Worm (Caenorhabditis elegans) whole organism, mixed stage, embryonic: Measurements from ENCODE around the gene gos-28.

Experiments used
- blmp-1 ChIP-seq: fragments of 150-350 bp; optimal IDR thresholded peaks from 2 replicates; lab custom pipeline; 2014; ENCODE audit warnings: missing biosample characterization, missing genetic modification characterization
- ceh-43 ChIP-seq: fragments of 200-800 bp; sonication (Bioruptor generic); optimal IDR thresholded peaks from 2 replicates; lab custom pipeline; 2018; ENCODE audit warnings: mild to moderate bottlenecking, missing genetic modification characterization, moderate library complexity, missing compliant biosample characterization
- ceh-83 ChIP-seq: fragments of 200-800 bp; sonication (Bioruptor generic); optimal IDR thresholded peaks from 2 replicates; lab custom pipeline; 2018; ENCODE audit warnings: mild to moderate bottlenecking, missing genetic modification characterization, missing compliant biosample characterization
- ces-1 ChIP-seq: fragments of 150-350 bp; optimal IDR thresholded peaks from 2 replicates; lab custom pipeline; 2014; ENCODE audit warnings: missing biosample characterization, missing genetic modification reagents, missing genetic modification characterization
- drap-1 ChIP-seq: fragments of 200-800 bp; sonication (Bioruptor generic); optimal IDR thresholded peaks from 3 replicates; lab custom pipeline; 2018; ENCODE audit warnings: mild to moderate bottlenecking, missing genetic modification characterization, missing compliant biosample characterization
- elt-1 ChIP-seq: sonication (generic microtip); optimal IDR thresholded peaks from 2 replicates; lab custom pipeline; 2017; ENCODE audit warnings: missing genetic modification characterization, mild to moderate bottlenecking, missing compliant biosample characterization, antibody characterized with exemption, moderate library complexity, borderline replicate concordance; ENCODE audit not compliant: insufficient read depth
- elt-3 ChIP-seq: fragments of 150-350 bp; optimal IDR thresholded peaks from 2 replicates; lab custom pipeline; 2014; ENCODE audit warnings: missing biosample characterization, missing genetic modification characterization
- flh-1 ChIP-seq: fragments of 200-800 bp; sonication (Bioruptor generic); optimal IDR thresholded peaks from 2 replicates; lab custom pipeline; 2018; ENCODE audit warnings: mild to moderate bottlenecking, missing genetic modification characterization, moderate library complexity, missing compliant biosample characterization
- ham-2 ChIP-seq: fragments of 200-800 bp; sonication (Bioruptor generic); optimal IDR thresholded peaks from 2 replicates; lab custom pipeline; 2018; ENCODE audit warnings: mild to moderate bottlenecking, missing genetic modification characterization, missing compliant biosample characterization
- hlh-1 ChIP-seq: fragments of 150-350 bp; optimal IDR thresholded peaks from 2 replicates; lab custom pipeline; 2014; ENCODE audit warnings: missing biosample characterization, missing genetic modification reagents, missing genetic modification characterization
- lin-13 ChIP-seq: fragments of 150-350 bp; optimal IDR thresholded peaks from 2 replicates; lab custom pipeline; 2014; ENCODE audit warnings: missing biosample characterization, missing genetic modification characterization
- lsy-2 ChIP-seq: fragments of 150-350 bp; optimal IDR thresholded peaks from 2 replicates; lab custom pipeline; 2014; ENCODE audit warnings: missing biosample characterization, missing genetic modification characterization
- mab-5 ChIP-seq: fragments of 150-350 bp; optimal IDR thresholded peaks from 2 replicates; lab custom pipeline; 2014; ENCODE audit warnings: missing biosample characterization, missing genetic modification characterization
- mep-1 ChIP-seq: fragments of 150-350 bp; optimal IDR thresholded peaks from 2 replicates; lab custom pipeline; 2017; ENCODE audit warnings: missing biosample characterization, missing genetic modification reagents, missing genetic modification characterization, inconsistent platforms
- nhr-12 ChIP-seq: fragments of 150-350 bp; optimal IDR thresholded peaks from 2 replicates; lab custom pipeline; 2014; ENCODE audit warnings: missing biosample characterization, missing genetic modification characterization
- nhr-2 ChIP-seq: fragments of 150-350 bp; optimal IDR thresholded peaks from 2 replicates; lab custom pipeline; 2014; ENCODE audit warnings: missing biosample characterization, missing genetic modification characterization
- nhr-237 ChIP-seq: fragments of 150-350 bp; optimal IDR thresholded peaks from 2 replicates; lab custom pipeline; 2014; ENCODE audit warnings: missing biosample characterization, missing genetic modification characterization
- nhr-28 ChIP-seq: fragments of 150-350 bp; optimal IDR thresholded peaks from 2 replicates; lab custom pipeline; 2014; ENCODE audit warnings: missing biosample characterization, missing genetic modification characterization
- nhr-76 ChIP-seq: sonication (generic microtip); optimal IDR thresholded peaks from 2 replicates; lab custom pipeline; 2017; ENCODE audit warnings: missing biosample characterization, missing genetic modification characterization
- pha-4 ChIP-seq: fragments of 150-350 bp; optimal IDR thresholded peaks from 2 replicates; lab custom pipeline; 2018; ENCODE audit warnings: missing biosample characterization, missing genetic modification reagents, missing genetic modification characterization
- sem-2 ChIP-seq: fragments of 200-800 bp; sonication (Bioruptor generic); optimal IDR thresholded peaks from 2 replicates; lab custom pipeline; 2018; ENCODE audit warnings: mild to moderate bottlenecking, missing genetic modification characterization, missing compliant biosample characterization
- snpc-4 ChIP-seq: fragments of 150-350 bp; optimal IDR thresholded peaks from 2 replicates; lab custom pipeline; 2014; ENCODE audit warnings: missing biosample characterization, missing genetic modification characterization
- sptf-1 ChIP-seq: sonication (generic microtip); optimal IDR thresholded peaks from 2 replicates; lab custom pipeline; 2017; ENCODE audit warnings: mild to moderate bottlenecking, missing genetic modification characterization, moderate library complexity, missing compliant biosample characterization
- unc-120 ChIP-seq: sonication (generic microtip); optimal IDR thresholded peaks from 2 replicates; lab custom pipeline; 2017; ENCODE audit warnings: missing genetic modification characterization, missing compliant biosample characterization; ENCODE audit not compliant: poor library complexity, severe bottlenecking
- unc-39 ChIP-seq: fragments of 150-350 bp; optimal IDR thresholded peaks from 2 replicates; lab custom pipeline; 2014; ENCODE audit warnings: missing biosample characterization, missing genetic modification characterization
- unc-62 ChIP-seq: fragments of 150-350 bp; optimal IDR thresholded peaks from 2 replicates; lab custom pipeline; 2014; ENCODE audit warnings: missing biosample characterization, missing genetic modification reagents, missing genetic modification characterization
- zip-8 ChIP-seq: fragments of 150-350 bp; optimal IDR thresholded peaks from 2 replicates; lab custom pipeline; 2014; ENCODE audit warnings: missing biosample characterization, missing genetic modification characterization
- ztf-11 ChIP-seq: fragments of 150-350 bp; optimal IDR thresholded peaks from 2 replicates; lab custom pipeline; 2014; ENCODE audit warnings: missing biosample characterization, missing genetic modification characterization

Gene gos-28

ce11 chrIII:7383733-7384132, 34.8 kb upstream of the gos-28 start, which contains the start of gene tbp-1:
tbp-1 (plus strand) TSS chrIII:7384033.
- TF ChIP-seq flh-1 = no peak
- no peak for TF ChIP-seq ceh-83 (GFP tag; lab: Kevin White, UChicago)
- TF ChIP-seq lin-13 (tag; lab: Kevin White, UChicago) = no peak
- no peak for TF ChIP-seq drap-1 (GFP tag; lab: Kevin White, UChicago)
- TF ChIP-seq nhr-237 (tag; lab: Kevin White, UChicago) = no peak

ce11 chrIII:7381546-7382171, 32.7 kb upstream of the gos-28 start, which contains the start of the genes hmg-4 and T20B12.3:
hmg-4 (minus strand) TSS chrIII:7381596.
T20B12.3 (plus strand) TSS chrIII:7382115.
- TF ChIP-seq ceh-43 (GFP tag; lab: Kevin White, UChicago) = peak; percentile 16
- TF ChIP-seq lsy-2 = peak; percentile 94
- no peak for TF ChIP-seq unc-39 (tag; lab: Kevin White, UChicago)
- no peak for TF ChIP-seq zip-8 (tag; lab: Kevin White, UChicago)
- peak; percentile 64 for TF ChIP-seq ces-1 (GFP tag; lab: Kevin White, UChicago)
- TF ChIP-seq pha-4 (tag; lab: Kevin White, UChicago) = peak; percentile 16
- TF ChIP-seq nhr-76 (tag; lab: Kevin White, UChicago) = no peak
- no peak for TF ChIP-seq unc-120 (tag; lab: Kevin White, UChicago)
- TF ChIP-seq, all 35 proteins: peak for 4

- TF ChIP-seq nhr-12 (no peak), pha-4 (tag; lab: Kevin White, UChicago) (no peak), elt-3 (no peak), ces-1 (GFP tag; lab: Kevin White, UChicago) (no peak), snpc-4 (tag; lab: Kevin White, UChicago) (no peak), mep-1 (tag; lab: Kevin White, UChicago) (no peak), ztf-11 (tag; lab: Kevin White, UChicago) (no peak), nhr-2 (no peak), drap-1 (GFP tag; lab: Kevin White, UChicago) (no peak), ceh-43 (GFP tag; lab: Kevin White, UChicago) (no peak), unc-62 (GFP tag; lab: Kevin White, UChicago) (no peak), lsy-2 (no peak), nhr-237 (tag; lab: Kevin White, UChicago) (no peak), mab-5 (tag; lab: Kevin White, UChicago) (no peak), sem-2 (GFP tag; lab: Kevin White, UChicago) (no peak), nhr-28 (tag; lab: Kevin White, UChicago) (no peak), ham-2 (GFP tag; lab: Kevin White, UChicago) (no peak), ceh-83 (GFP tag; lab: Kevin White, UChicago) (no peak), hlh-1 (tag; lab: Kevin White, UChicago) (no peak)
Measured at ce11 chrIII:7380120-7380519, 31.1 kb upstream of the gos-28 start.

- TF ChIP-seq ces-1 (GFP tag; lab: Kevin White, UChicago) = no peak
- no peak for TF ChIP-seq nhr-237 (tag; lab: Kevin White, UChicago)
- TF ChIP-seq pha-4 (tag; lab: Kevin White, UChicago) = no peak
- no peak for TF ChIP-seq sptf-1 (tag; lab: Kevin White, UChicago)
- TF ChIP-seq ham-2 (GFP tag; lab: Kevin White, UChicago) = no peak
- TF ChIP-seq nhr-12 = no peak
- no peak for TF ChIP-seq nhr-2
- no peak for TF ChIP-seq drap-1 (GFP tag; lab: Kevin White, UChicago)
- TF ChIP-seq flh-1 = no peak
- TF ChIP-seq blmp-1 (tag; lab: Kevin White, UChicago) = no peak
- TF ChIP-seq unc-120 (tag; lab: Kevin White, UChicago) = no peak
- TF ChIP-seq ceh-43 (GFP tag; lab: Kevin White, UChicago) = no peak
- TF ChIP-seq snpc-4 (tag; lab: Kevin White, UChicago) = no peak
- TF ChIP-seq elt-3 = no peak
Measured at ce11 chrIII:7378945-7379344, 30.0 kb upstream of the gos-28 start, which contains the start of gene T20B12.7. T20B12.7 (minus strand) TSS chrIII:7379045.

- TF ChIP-seq ham-2 (GFP tag; lab: Kevin White, UChicago) (no peak), zip-8 (tag; lab: Kevin White, UChicago) (no peak), nhr-76 (tag; lab: Kevin White, UChicago) (no peak), nhr-12 (no peak), hlh-1 (tag; lab: Kevin White, UChicago) (no peak), elt-1 (tag; lab: Kevin White, UChicago) (no peak), blmp-1 (tag; lab: Kevin White, UChicago) (no peak), unc-39 (tag; lab: Kevin White, UChicago) (no peak), snpc-4 (tag; lab: Kevin White, UChicago) (no peak)
Measured at ce11 chrIII:7378522-7378921, 29.5 kb upstream of the gos-28 start.
